Fruit fly (Drosophila melanogaster) whole organism: ENCODE results near the gene CG31897.

ENCODE experiments used
- CG8478 ChIP-seq: fragments of >200 bp; optimal IDR thresholded peaks from 2 replicates; lab custom pipeline; 2018; ENCODE audit warnings: inconsistent platforms
- Dll ChIP-seq: fragments of >200 bp; optimal IDR thresholded peaks from 2 replicates; lab custom pipeline; 2017
- EcR ChIP-seq, 2 experiments: fragments of >200 bp; optimal IDR thresholded peaks; 2 replicates each; lab custom pipeline; 2017; ENCODE audit warnings: missing biosample characterization in 2 of 2, missing genetic modification characterization in 2 of 2, missing genetic modification reagents in 2 of 2
- pan ChIP-seq: fragments of >200 bp; optimal IDR thresholded peaks from 2 replicates; lab custom pipeline; 2017
- psq ChIP-seq: fragments of >200 bp; optimal IDR thresholded peaks from 2 replicates; lab custom pipeline; 2017
- usp ChIP-seq: fragments of >200 bp; optimal IDR thresholded peaks from 2 replicates; lab custom pipeline; 2017; ENCODE audit warnings: missing biosample characterization, missing genetic modification characterization, mixed read lengths

DNA sequence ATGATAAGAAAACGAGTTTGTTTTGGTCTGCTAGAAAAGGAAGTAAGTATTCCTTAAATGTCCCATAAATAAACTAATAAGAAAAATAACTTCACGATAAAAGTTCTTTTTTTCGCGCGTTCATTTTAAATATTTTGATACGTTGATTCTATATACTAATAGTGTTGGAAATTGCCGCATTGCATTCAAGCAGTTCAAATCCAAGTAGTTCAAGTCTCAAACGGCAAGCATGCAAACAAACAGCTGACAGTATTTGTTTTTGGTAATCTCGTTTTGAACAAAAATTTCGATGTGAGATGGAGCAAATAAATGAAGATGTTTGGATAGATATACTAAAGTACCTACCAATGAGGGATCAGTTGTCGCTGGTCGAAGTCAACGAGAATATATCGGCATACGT lies 46.5 kb downstream of the CG31897 start, which contains the start of gene CG13088:
- TF ChIP-seq CG8478 (lab: Kevin White, UChicago), result no peak
- no peak for TF ChIP-seq EcR (GFP tag; optimal IDR thresholded peaks at IDR 0.05; lab: Kevin White, UChicago)
- TF ChIP-seq psq (lab: Kevin White, UChicago), result no peak
- no peak for TF ChIP-seq pan (lab: Kevin White, UChicago)
- TF ChIP-seq usp (GFP tag; lab: Kevin White, UChicago), result no peak
- no peak for TF ChIP-seq Dll (lab: Kevin White, UChicago)
